Fruit fly (Drosophila melanogaster): Measurements from ENCODE around the gene rept.

rept gene

DNA sequence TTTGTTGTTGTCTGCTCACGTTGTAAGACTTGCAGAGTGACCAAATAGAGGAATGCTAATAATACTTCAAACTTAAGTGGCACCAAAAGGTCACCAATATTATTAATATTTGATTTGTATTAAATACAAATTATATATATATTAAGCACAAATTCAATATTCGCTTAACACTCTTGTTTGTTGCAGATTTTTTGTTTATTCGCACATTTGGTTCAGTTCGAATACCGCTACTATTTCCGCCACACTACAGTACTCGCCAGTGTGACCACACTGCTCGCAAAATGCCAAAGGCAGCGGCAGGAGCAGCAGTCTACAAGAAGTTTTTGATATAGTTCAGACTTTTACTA lies 9.0 kb downstream of the rept start, which contains the start of gene Max (continued):
- TF ChIP-seq CG30020 (tag; optimal IDR thresholded peaks at IDR 0.05) (peak; percentile 76), CG12104 (GFP tag; optimal IDR thresholded peaks at IDR 0.05) (peak; percentile 63), Sry-δ (GFP tag; optimal IDR thresholded peaks at IDR 0.05) (peak; percentile 5), CG15011 (GFP tag; optimal IDR thresholded peaks at IDR 0.05) (no peak), wek (GFP tag; optimal IDR thresholded peaks at IDR 0.05) (peak; percentile 99), crol (GFP tag; IDR thresholded peaks at IDR 0.05) (no peak), grau (tag; optimal IDR thresholded peaks at IDR 0.05) (peak; percentile 77), CG4820 (GFP tag; optimal IDR thresholded peaks at IDR 0.05) (peak; percentile 13), prd (optimal IDR thresholded peaks at IDR 0.05) (no peak), prd (GFP tag; IDR thresholded peaks at IDR 0.05) (peak; percentile 77), CG3726 (GFP tag; IDR thresholded peaks at IDR 0.05) (no peak), jigr1 (GFP tag; IDR thresholded peaks at IDR 0.05) (no peak), CG43689 (GFP tag; IDR thresholded peaks at IDR 0.05) (no peak), Sin3A (optimal IDR thresholded peaks at IDR 0.05) (no peak), Usf (GFP tag; optimal IDR thresholded peaks at IDR 0.05) (no peak), vvl (GFP tag; IDR thresholded peaks at IDR 0.05) (peak; percentile 90), ssp (GFP tag; IDR thresholded peaks at IDR 0.05) (no peak), Sox102F (GFP tag; optimal IDR thresholded peaks at IDR 0.05) (peak; percentile 71), exex (tag; optimal IDR thresholded peaks at IDR 0.05) (peak; percentile 21), da (GFP tag; optimal IDR thresholded peaks at IDR 0.05) (no peak), z (GFP tag; IDR thresholded peaks at IDR 0.05) (no peak), ranshi (GFP tag; IDR thresholded peaks at IDR 0.05) (peak; percentile 59; the same call in 1 of the 2 replicates), Meics (GFP tag; optimal IDR thresholded peaks at IDR 0.05) (peak; percentile 71), Stat92E (GFP tag; optimal IDR thresholded peaks at IDR 0.05) (no peak), bsh (GFP tag; optimal IDR thresholded peaks at IDR 0.05) (peak in 1 of 2 experiments; percentile 73), Dad (GFP tag; optimal IDR thresholded peaks at IDR 0.05) (no peak), schlank (tag; optimal IDR thresholded peaks at IDR 0.05) (peak; percentile 41), ac (GFP tag; optimal IDR thresholded peaks at IDR 0.05) (no peak), Doc2 (GFP tag; IDR thresholded peaks at IDR 0.05) (no peak), repo (GFP tag; optimal IDR thresholded peaks at IDR 0.05) (no peak), vfl (GFP tag; optimal IDR thresholded peaks at IDR 0.05) (peak; percentile 25), Rx (GFP tag; IDR thresholded peaks at IDR 0.05) (peak; percentile 53), CG8290 (GFP tag; optimal IDR thresholded peaks at IDR 0.05) (no peak), CG8290 (tag; optimal IDR thresholded peaks at IDR 0.05) (no peak), Antp (GFP tag; optimal IDR thresholded peaks at IDR 0.05) (no peak), HHEX (GFP tag; optimal IDR thresholded peaks at IDR 0.05) (peak; percentile 39), gcm2 (GFP tag; optimal IDR thresholded peaks at IDR 0.05) (no peak), CG12391 (tag; optimal IDR thresholded peaks at IDR 0.05) (peak; percentile 90), CG4707 (GFP tag; optimal IDR thresholded peaks at IDR 0.05) (no peak), odd (GFP tag; optimal IDR thresholded peaks at IDR 0.05) (peak; percentile 48), Gug (GFP tag; IDR thresholded peaks at IDR 0.05) (peak; percentile 36; the same call in 1 of the 4 replicates), Six4 (GFP tag; optimal IDR thresholded peaks at IDR 0.05) (peak; percentile 43), ase (GFP tag; IDR thresholded peaks at IDR 0.05) (peak; percentile 67; the same call in 1 of the 3 replicates), CG7357 (GFP tag; IDR thresholded peaks at IDR 0.05) (peak; percentile 40; the same call in 1 of the 3 replicates), CG17361 (GFP tag; IDR thresholded peaks at IDR 0.05) (peak; percentile 59), CG10321 (GFP tag; IDR thresholded peaks at IDR 0.05) (no peak), CG17829 (tag; optimal IDR thresholded peaks at IDR 0.05) (peak; percentile 85), CG2199 (GFP tag; IDR thresholded peaks at IDR 0.05) (no peak), cwo (GFP tag; optimal IDR thresholded peaks at IDR 0.05) (no peak), CG9932 (GFP tag; IDR thresholded peaks at IDR 0.05) (peak; percentile 81), CG6791 (GFP tag; IDR thresholded peaks at IDR 0.05; ENCODE audit: partially characterized antibody) (no peak), CG11247 (GFP tag; IDR thresholded peaks at IDR 0.05) (peak; percentile 65), CG15601 (tag; optimal IDR thresholded peaks at IDR 0.05) (peak; percentile 72)

All from whole organism, embryonic.